Fruit fly (Drosophila melanogaster): ENCODE data around the gene SPE.

The SPE gene

dm6 chr3R:23729066-23729465 lies 43.0 kb downstream of the SPE start (continued):
- no peak; the same call in 1 of the 2 replicates for TF ChIP-seq Awh (GFP tag; IDR thresholded peaks at IDR 0.05)
- peak; percentile 69 for TF ChIP-seq pfk (GFP tag; optimal IDR thresholded peaks at IDR 0.05)
- no peak for TF ChIP-seq Kr (GFP tag; optimal IDR thresholded peaks at IDR 0.05)
- TF ChIP-seq grn (GFP tag; optimal IDR thresholded peaks at IDR 0.05), result peak; percentile 43
- TF ChIP-seq kay (GFP tag; optimal IDR thresholded peaks at IDR 0.05), result no peak
- TF ChIP-seq CG8089 (GFP tag; optimal IDR thresholded peaks at IDR 0.05), result no peak
- peak; percentile 2 for TF ChIP-seq CG2116 (GFP tag; optimal IDR thresholded peaks at IDR 0.05)
- peak; percentile 62 for TF ChIP-seq CG15514 (GFP tag; optimal IDR thresholded peaks at IDR 0.05)
- no peak for TF ChIP-seq CG7271 (tag; optimal IDR thresholded peaks at IDR 0.05)
- no peak for TF ChIP-seq Sox102F (GFP tag; optimal IDR thresholded peaks at IDR 0.05)
- no peak for TF ChIP-seq CG14965 (GFP tag; optimal IDR thresholded peaks at IDR 0.05; ENCODE audit: borderline replicate concordance)
- peak; percentile 45 for TF ChIP-seq Asciz (GFP tag; optimal IDR thresholded peaks at IDR 0.05)
- peak; percentile 79 for TF ChIP-seq CG34376 (GFP tag; optimal IDR thresholded peaks at IDR 0.05)
- peak; percentile 57 for TF ChIP-seq Hey (tag; optimal IDR thresholded peaks at IDR 0.05)
- no peak for TF ChIP-seq sr (GFP tag; IDR thresholded peaks at IDR 0.05)
- TF ChIP-seq CG7745 (tag; optimal IDR thresholded peaks at IDR 0.05), result no peak
- no peak for TF ChIP-seq fru (optimal IDR thresholded peaks at IDR 0.05)
- TF ChIP-seq Usf (GFP tag; optimal IDR thresholded peaks at IDR 0.05), result no peak
- TF ChIP-seq CG6813 (GFP tag; optimal IDR thresholded peaks at IDR 0.05), result peak; percentile 86
- peak; percentile 62 for TF ChIP-seq Meics (GFP tag; optimal IDR thresholded peaks at IDR 0.05)
- no peak for TF ChIP-seq Deaf1 (tag; optimal IDR thresholded peaks at IDR 0.05)
- no peak for TF ChIP-seq grau (tag; optimal IDR thresholded peaks at IDR 0.05)
- no peak for TF ChIP-seq zen2 (GFP tag; IDR thresholded peaks at IDR 0.05; ENCODE audit: partially characterized antibody)
- peak; percentile 56; the same call in 1 of the 3 replicates for TF ChIP-seq ci (GFP tag; IDR thresholded peaks at IDR 0.05)
- no peak for TF ChIP-seq Chrac-16 (GFP tag; optimal IDR thresholded peaks at IDR 0.05)
- TF ChIP-seq Hr3 (GFP tag; optimal IDR thresholded peaks at IDR 0.05), result no peak
- peak; percentile 75 for TF ChIP-seq schlank (tag; optimal IDR thresholded peaks at IDR 0.05)
- peak; percentile 29 for TF ChIP-seq CG11398 (GFP tag; optimal IDR thresholded peaks at IDR 0.05)
- TF ChIP-seq dmrt11E (tag; optimal IDR thresholded peaks at IDR 0.05), result peak; percentile 5
- TF ChIP-seq CG18619 (GFP tag; optimal IDR thresholded peaks at IDR 0.05), result peak; percentile 54
- peak; percentile 66 for TF ChIP-seq CG12769 (tag; optimal IDR thresholded peaks at IDR 0.05)
- TF ChIP-seq CG1647 (GFP tag; optimal IDR thresholded peaks at IDR 0.05), result no peak
- peak; percentile 15 for TF ChIP-seq CG12299 (tag; optimal IDR thresholded peaks at IDR 0.05)
- TF ChIP-seq HLH54F (GFP tag; optimal IDR thresholded peaks at IDR 0.05), result no peak
- no peak for TF ChIP-seq CG1602 (GFP tag; optimal IDR thresholded peaks at IDR 0.05)
- TF ChIP-seq Fer1 (GFP tag; optimal IDR thresholded peaks at IDR 0.05), result peak; percentile 82
- TF ChIP-seq CG4328 (GFP tag; optimal IDR thresholded peaks at IDR 0.05), result peak; percentile 54
- TF ChIP-seq CG18764 (GFP tag; optimal IDR thresholded peaks at IDR 0.05), result no peak
- TF ChIP-seq CG11695 (GFP tag; IDR thresholded peaks at IDR 0.05), result 0 out of 3 replicates have a peak, but pooled peaks have one; percentile 8
- TF ChIP-seq onecut (GFP tag; IDR thresholded peaks at IDR 0.05), result peak; percentile 21
- peak in 1 of 2 experiments; percentile 24 for TF ChIP-seq bsh (GFP tag; optimal IDR thresholded peaks at IDR 0.05)
- no peak for TF ChIP-seq CG10654 (GFP tag; optimal IDR thresholded peaks at IDR 0.05)
- TF ChIP-seq lab (GFP tag; optimal IDR thresholded peaks at IDR 0.05), result peak; percentile 87
- peak; percentile 27 for TF ChIP-seq CG15269 (tag; optimal IDR thresholded peaks at IDR 0.05)
- peak; percentile 19 for TF ChIP-seq Dek (tag; optimal IDR thresholded peaks at IDR 0.05)
- TF ChIP-seq CG10274 (GFP tag; optimal IDR thresholded peaks at IDR 0.05), result peak; percentile 4
- TF ChIP-seq gt (GFP tag; IDR thresholded peaks at IDR 0.05), result no peak
- no peak for TF ChIP-seq crp (GFP tag; optimal IDR thresholded peaks at IDR 0.05)
- TF ChIP-seq Dbx (GFP tag; IDR thresholded peaks at IDR 0.05), result 0 out of 3 replicates have a peak, but pooled peaks have one; percentile 17
- no peak for TF ChIP-seq dmrt99B (tag; optimal IDR thresholded peaks at IDR 0.05)
